Fruit fly (Drosophila melanogaster) whole organism, pupa: ENCODE results near the gene CG43169.

Source experiments
- CG10348 ChIP-seq: fragments of 200-800 bp; sonication (Bioruptor generic); IDR thresholded peaks from 2 replicates; pipeline ENCODE4 v1.3.6; 2022; ENCODE audit warnings: missing biosample characterization, missing genetic modification characterization
- CG17806 ChIP-seq: fragments of 200-800 bp; sonication (Bioruptor generic); optimal IDR thresholded peaks from 2 replicates; lab custom pipeline; 2018; ENCODE audit warnings: missing biosample characterization, mild to moderate bottlenecking, missing genetic modification characterization, moderate library complexity
- CG34367 ChIP-seq: fragments of 200-800 bp; sonication (Bioruptor generic); optimal IDR thresholded peaks from 2 replicates; lab custom pipeline; 2018; ENCODE audit warnings: missing biosample characterization, mild to moderate bottlenecking, missing genetic modification characterization
- CG8159 ChIP-seq: fragments of 200-800 bp; sonication (Bioruptor generic); optimal IDR thresholded peaks from 3 replicates; lab custom pipeline; 2018; ENCODE audit warnings: missing biosample characterization, mild to moderate bottlenecking, missing genetic modification characterization, moderate library complexity
- EcR ChIP-seq: fragments of 200-800 bp; sonication (Bioruptor generic); optimal IDR thresholded peaks from 3 replicates; lab custom pipeline; 2019; ENCODE audit warnings: missing biosample characterization, missing genetic modification characterization, mild to moderate bottlenecking, moderate library complexity, missing genetic modification reagents
- Pif1A ChIP-seq: fragments of 200-800 bp; sonication (Bioruptor generic); optimal IDR thresholded peaks from 3 replicates; lab custom pipeline; 2016; ENCODE audit warnings: missing biosample characterization, missing genetic modification characterization
- Pif1B ChIP-seq: fragments of 200-800 bp; sonication (Bioruptor generic); optimal IDR thresholded peaks from 3 replicates; lab custom pipeline; 2016; ENCODE audit warnings: missing biosample characterization, missing genetic modification characterization
- Snoo ChIP-seq: fragments of 200-800 bp; sonication (Bioruptor generic); optimal IDR thresholded peaks from 3 replicates; lab custom pipeline; 2017; ENCODE audit warnings: missing biosample characterization, mild to moderate bottlenecking, missing genetic modification characterization, inconsistent platforms

DNA sequence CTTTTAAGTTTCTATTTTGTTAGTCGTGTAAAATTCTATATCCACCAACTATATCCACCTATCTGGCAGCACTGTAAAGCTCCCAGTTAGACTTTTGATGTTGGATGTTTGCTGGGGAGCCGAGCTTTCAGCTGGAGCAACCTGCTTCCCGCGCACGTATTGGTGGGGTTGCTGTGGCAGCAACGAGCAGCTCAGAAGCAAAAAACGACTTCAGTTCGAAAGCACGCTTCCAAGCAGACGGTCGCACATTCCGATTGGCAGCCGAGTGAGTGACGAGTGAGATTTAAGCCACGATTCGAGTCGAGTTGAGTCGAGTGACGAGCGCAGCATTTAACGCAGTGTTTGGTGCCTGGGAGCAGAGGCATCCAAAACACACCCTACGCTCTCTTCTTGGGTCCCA, 23.9 kb upstream of the CG43169 start, which contains the start of the genes Tsp66E and mfr:
- peak; percentile 21 for TF ChIP-seq Pif1B
- TF ChIP-seq Pif1A (GFP tag; lab: Kevin White, UChicago): no peak
- TF ChIP-seq CG8159 (tag; lab: Kevin White, UChicago): no peak
- TF ChIP-seq CG34367 (tag; lab: Kevin White, UChicago): no peak
- no peak for TF ChIP-seq CG10348 (GFP tag; lab: Robert Waterston, UW)
- TF ChIP-seq EcR (GFP tag; lab: Kevin White, UChicago): no peak
- TF ChIP-seq CG17806: no peak
- no peak for TF ChIP-seq Snoo (tag; lab: Kevin White, UChicago)
